Fruit fly (Drosophila melanogaster) whole organism: ENCODE results near the gene B9d2.

Source experiments
- EcR ChIP-seq, 2 experiments: fragments of >200 bp; optimal IDR thresholded peaks; 2 replicates each; lab custom pipeline; 2017; ENCODE audit warnings: missing biosample characterization in 2 of 2, missing genetic modification characterization in 2 of 2, missing genetic modification reagents in 2 of 2
- psq ChIP-seq: fragments of >200 bp; optimal IDR thresholded peaks from 2 replicates; lab custom pipeline; 2017
- usp ChIP-seq: fragments of >200 bp; optimal IDR thresholded peaks from 2 replicates; lab custom pipeline; 2017; ENCODE audit warnings: missing biosample characterization, missing genetic modification characterization, mixed read lengths

DNA sequence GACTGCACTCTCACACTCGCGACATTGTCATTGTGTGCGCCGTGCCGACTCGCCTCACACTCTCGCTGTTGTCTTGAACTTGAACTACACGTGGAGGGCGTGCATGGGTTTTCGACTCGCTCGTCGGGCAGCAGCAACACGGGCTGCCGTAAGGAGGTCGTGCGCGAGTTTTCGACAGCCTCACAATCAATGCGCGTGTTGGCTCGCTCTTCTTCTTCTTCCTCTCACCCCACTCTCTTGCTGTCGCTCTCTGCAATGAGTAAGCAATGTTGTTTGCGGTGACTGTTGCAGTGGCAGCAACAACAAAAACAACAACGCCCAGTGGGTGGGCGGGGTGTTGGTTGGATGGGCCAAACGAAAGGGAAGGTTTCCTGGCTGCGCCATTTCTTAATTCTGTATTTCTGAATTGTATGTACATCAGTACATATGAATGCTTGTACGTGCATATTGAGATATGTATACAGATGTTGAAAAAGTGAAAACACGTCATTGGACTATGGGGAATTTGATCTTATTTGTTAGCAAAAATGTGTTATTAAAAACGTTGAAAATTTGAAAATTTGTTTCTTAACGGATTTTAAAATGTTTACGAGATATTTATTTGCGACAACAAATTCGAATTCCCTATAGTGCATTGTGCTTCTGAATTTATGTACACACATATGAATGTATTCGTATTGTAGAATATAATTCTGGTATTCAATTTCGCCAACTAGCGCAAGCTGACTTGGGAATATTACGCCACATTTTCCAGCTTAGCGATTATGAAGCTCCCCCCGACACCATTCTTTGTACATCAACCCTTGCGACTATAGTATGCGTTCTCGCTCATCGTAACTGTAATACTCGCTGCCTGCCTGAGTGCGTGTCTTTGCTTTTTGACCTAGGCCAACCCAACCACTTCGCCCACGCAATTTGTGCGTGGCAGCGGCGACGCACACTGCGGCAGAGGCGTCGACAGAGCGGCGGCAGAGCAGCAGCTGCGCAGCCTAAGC lies 41.8 kb downstream of the B9d2 start:
- TF ChIP-seq EcR (GFP tag; optimal IDR thresholded peaks at IDR 0.05; lab: Kevin White, UChicago), result peak; percentile 92 to 97
- TF ChIP-seq psq, result no peak
- no peak for TF ChIP-seq usp (GFP tag; lab: Kevin White, UChicago)
